Worm (Caenorhabditis elegans) whole organism, young adult: ENCODE data around the gene clec-140.

Source experiments
- B0019.2 ChIP-seq: fragments of 200-800 bp; sonication (Bioruptor generic); conservative IDR thresholded peaks from 2 replicates; pipeline ENCODE4 v1.3.6; 2022; ENCODE audit warnings: missing genetic modification reagents, missing genetic modification characterization, missing compliant biosample characterization
- D2030.7 ChIP-seq: fragments of 200-800 bp; sonication (Bioruptor generic); IDR thresholded peaks from 2 replicates; pipeline ENCODE4 v1.3.6; 2022; ENCODE audit warnings: missing genetic modification reagents, missing genetic modification characterization, missing compliant biosample characterization
- F10E7.11 ChIP-seq: sonication (generic microtip); optimal IDR thresholded peaks from 2 replicates; lab custom pipeline; 2017; ENCODE audit warnings: mild to moderate bottlenecking, missing genetic modification characterization, moderate library complexity, missing compliant biosample characterization
- F22D6.2 ChIP-seq: sonication (generic microtip); optimal IDR thresholded peaks from 2 replicates; lab custom pipeline; 2016; ENCODE audit warnings: mild to moderate bottlenecking, missing genetic modification characterization, missing compliant biosample characterization
- F55B11.4 ChIP-seq: sonication (generic microtip); optimal IDR thresholded peaks from 2 replicates; lab custom pipeline; 2016; ENCODE audit warnings: missing compliant biosample characterization, missing genetic modification characterization, borderline replicate concordance; ENCODE audit not compliant: insufficient read depth
- F57C9.4 ChIP-seq: sonication (generic microtip); optimal IDR thresholded peaks from 2 replicates; lab custom pipeline; 2017; ENCODE audit warnings: mild to moderate bottlenecking, missing genetic modification characterization, missing compliant biosample characterization
- T26A5.8 ChIP-seq: sonication (generic microtip); optimal IDR thresholded peaks from 2 replicates; lab custom pipeline; 2016; ENCODE audit warnings: missing genetic modification characterization, missing compliant biosample characterization
- Y53G8AR.9 ChIP-seq: fragments of 200-800 bp; sonication (Bioruptor generic); conservative IDR thresholded peaks from 2 replicates; pipeline ENCODE4 v1.3.6; 2022; ENCODE audit warnings: missing genetic modification reagents, missing genetic modification characterization, missing compliant biosample characterization
- akir-1 ChIP-seq: fragments of 200-800 bp; sonication (Bioruptor generic); optimal IDR thresholded peaks from 2 replicates; lab custom pipeline; 2018; ENCODE audit warnings: mild to moderate bottlenecking, missing genetic modification characterization, moderate library complexity, missing compliant biosample characterization
- ama-1 ChIP-seq, 3 experiments: fragments of 150-350 bp in 1 of 3; sonication (generic microtip) in 2 of 3; optimal IDR thresholded peaks; 2 replicates each; lab custom pipeline; 2014 to 2018; ENCODE audit warnings: missing biosample characterization in 2 of 3, missing genetic modification characterization in 2 of 3, missing genetic modification reagents in 2 of 3
- aptf-2 ChIP-seq: fragments of 200-800 bp; sonication (Bioruptor generic); conservative IDR thresholded peaks from 2 replicates; pipeline ENCODE4 v1.3.6; 2022; ENCODE audit warnings: missing genetic modification reagents, missing genetic modification characterization, missing compliant biosample characterization
- attf-5 ChIP-seq: fragments of 200-800 bp; sonication (Bioruptor generic); optimal IDR thresholded peaks from 2 replicates; lab custom pipeline; 2018; ENCODE audit warnings: mild to moderate bottlenecking, missing genetic modification characterization, missing compliant biosample characterization
- bed-1 ChIP-seq: fragments of 200-800 bp; sonication (Bioruptor generic); IDR thresholded peaks from 2 replicates; pipeline ENCODE4 v1.3.6; 2022; ENCODE audit warnings: missing genetic modification reagents, missing genetic modification characterization, missing compliant biosample characterization
- ccch-3 ChIP-seq: fragments of 200-800 bp; sonication (Bioruptor generic); optimal IDR thresholded peaks from 2 replicates; lab custom pipeline; 2018; ENCODE audit warnings: mild to moderate bottlenecking, missing genetic modification characterization, missing compliant biosample characterization
- ceh-40 ChIP-seq: fragments of 200-800 bp; sonication (Bioruptor generic); IDR thresholded peaks from 2 replicates; pipeline ENCODE4 v1.3.6; 2022; ENCODE audit warnings: missing genetic modification characterization, missing compliant biosample characterization
- ceh-79 ChIP-seq: sonication (generic microtip); optimal IDR thresholded peaks from 2 replicates; lab custom pipeline; 2017; ENCODE audit warnings: mild to moderate bottlenecking, missing genetic modification characterization, missing compliant biosample characterization
- die-1 ChIP-seq: sonication (generic microtip); optimal IDR thresholded peaks from 2 replicates; lab custom pipeline; 2016; ENCODE audit warnings: missing genotype, mild to moderate bottlenecking, missing genetic modification characterization, missing compliant biosample characterization
- dox-1 ChIP-seq: fragments of 200-800 bp; sonication (Bioruptor generic); IDR thresholded peaks from 2 replicates; pipeline ENCODE4 v1.3.6; 2022; ENCODE audit warnings: missing genetic modification reagents, missing genetic modification characterization, missing compliant biosample characterization
- egrh-3 ChIP-seq: fragments of 200-800 bp; sonication (Bioruptor generic); IDR thresholded peaks from 2 replicates; pipeline ENCODE4 v1.3.6; 2022; ENCODE audit warnings: missing genetic modification reagents, missing genetic modification characterization, missing compliant biosample characterization
- fkh-3 ChIP-seq: sonication (generic microtip); optimal IDR thresholded peaks from 2 replicates; lab custom pipeline; 2016; ENCODE audit warnings: mild to moderate bottlenecking, missing genetic modification characterization, missing compliant biosample characterization
- gei-17 ChIP-seq: fragments of 200-800 bp; sonication (Bioruptor generic); optimal IDR thresholded peaks from 2 replicates; lab custom pipeline; 2018; ENCODE audit warnings: mild to moderate bottlenecking, missing genetic modification characterization, missing compliant biosample characterization
- hlh-26 ChIP-seq: fragments of 200-800 bp; sonication (Bioruptor generic); conservative IDR thresholded peaks from 2 replicates; pipeline ENCODE4 v1.3.6; 2022; ENCODE audit warnings: missing genetic modification reagents, missing genetic modification characterization, missing compliant biosample characterization
- hmg-1.2 ChIP-seq: fragments of 200-800 bp; sonication (Bioruptor generic); IDR thresholded peaks from 2 replicates; pipeline ENCODE4 v1.3.6; 2022; ENCODE audit warnings: missing genetic modification reagents, missing genetic modification characterization, missing compliant biosample characterization
- hmg-20 ChIP-seq: fragments of 200-800 bp; sonication (Bioruptor generic); IDR thresholded peaks from 2 replicates; pipeline ENCODE4 v1.3.6; 2022; ENCODE audit warnings: missing genetic modification reagents, missing genetic modification characterization, missing compliant biosample characterization
- hsf-1 ChIP-seq: fragments of 200-800 bp; sonication (Bioruptor generic); IDR thresholded peaks from 2 replicates; pipeline ENCODE4 v1.3.6; 2022; ENCODE audit warnings: missing genetic modification reagents, missing genetic modification characterization, missing compliant biosample characterization
- let-526 ChIP-seq: fragments of 200-800 bp; sonication (Bioruptor generic); IDR thresholded peaks from 2 replicates; pipeline ENCODE4 v1.3.6; 2022; ENCODE audit warnings: missing genetic modification reagents, missing genetic modification characterization, missing compliant biosample characterization
- mel-28 ChIP-seq: sonication (generic microtip); optimal IDR thresholded peaks from 2 replicates; lab custom pipeline; 2016; ENCODE audit warnings: borderline replicate concordance, mild to moderate bottlenecking, missing genetic modification characterization, missing compliant biosample characterization
- nfya-2 ChIP-seq: fragments of 200-800 bp; sonication (Bioruptor generic); IDR thresholded peaks from 2 replicates; pipeline ENCODE4 v1.3.6; 2022; ENCODE audit warnings: missing genetic modification reagents, missing genetic modification characterization, missing compliant biosample characterization
- nhr-120 ChIP-seq: fragments of 200-800 bp; sonication (Bioruptor generic); IDR thresholded peaks from 2 replicates; pipeline ENCODE4 v1.3.6; 2022; ENCODE audit warnings: missing genetic modification characterization, missing compliant biosample characterization
- snpc-1.1 ChIP-seq: sonication (generic microtip); optimal IDR thresholded peaks from 2 replicates; lab custom pipeline; 2017; ENCODE audit warnings: missing genetic modification characterization, mild to moderate bottlenecking, missing compliant biosample characterization, antibody characterized with exemption, moderate library complexity, missing genotype, missing genetic modification reagents; ENCODE audit not compliant: insufficient read depth
- snpc-4 ChIP-seq, 5 experiments: fragments of 150-350 bp in 1 of 5; sonication (generic microtip) in 4 of 5; optimal IDR thresholded peaks; 2 replicates each; lab custom pipeline; 2014 to 2018; ENCODE audit warnings: missing genetic modification characterization in 5 of 5, missing biosample characterization in 3 of 5, antibody characterized with exemption in 2 of 5, mild to moderate bottlenecking in 2 of 5, missing compliant biosample characterization in 2 of 5, missing genotype in 2 of 5, moderate library complexity in 2 of 5, missing genetic modification reagents in 1 of 5
- tbx-9 ChIP-seq: sonication (generic microtip); optimal IDR thresholded peaks from 2 replicates; lab custom pipeline; 2016; ENCODE audit warnings: borderline replicate concordance, missing genetic modification characterization, inconsistent platforms, missing compliant biosample characterization
- unc-130 ChIP-seq: sonication (generic microtip); optimal IDR thresholded peaks from 2 replicates; lab custom pipeline; 2016; ENCODE audit warnings: missing genetic modification reagents, missing genetic modification characterization, missing compliant biosample characterization
- xnd-1 ChIP-seq: sonication (generic microtip); optimal IDR thresholded peaks from 2 replicates; lab custom pipeline; 2016; ENCODE audit warnings: missing genotype, missing genetic modification reagents, missing genetic modification characterization, missing compliant biosample characterization
- zfh-2 ChIP-seq: fragments of 200-800 bp; sonication (Bioruptor generic); conservative IDR thresholded peaks from 2 replicates; pipeline ENCODE4 v1.3.6; 2022; ENCODE audit warnings: missing genetic modification reagents, missing genetic modification characterization, missing compliant biosample characterization
- ztf-25 ChIP-seq: fragments of 200-800 bp; sonication (Bioruptor generic); IDR thresholded peaks from 2 replicates; pipeline ENCODE4 v1.3.6; 2022; ENCODE audit warnings: missing genetic modification reagents, missing genetic modification characterization, missing compliant biosample characterization

Gene clec-140

DNA sequence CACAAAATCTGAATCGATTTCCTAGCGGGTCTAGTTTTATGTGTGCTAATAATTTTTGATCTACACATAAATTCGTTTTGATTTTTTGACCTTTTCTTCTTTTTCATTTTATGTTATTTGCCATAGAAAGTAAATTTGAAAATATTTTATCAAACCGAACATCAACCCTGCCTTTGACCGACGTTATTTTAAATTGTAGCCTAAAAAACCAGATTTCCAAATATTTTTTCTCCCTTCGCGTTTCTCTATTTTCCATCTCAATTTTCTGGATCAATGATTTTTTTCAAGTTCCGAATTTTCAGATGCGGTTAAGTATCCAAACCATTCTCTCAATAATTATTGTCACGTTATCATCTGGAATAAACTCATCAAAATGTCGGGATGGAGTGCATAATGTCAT is 5.1 kb downstream of the clec-140 start, which contains the start of gene T05A7.1:
Gene T05A7.1 (plus strand): TSS at position 301 of the 400 bp plus-strand sequence.
- TF ChIP-seq dox-1 (GFP tag; lab: Robert Waterston, UW) (no peak), T26A5.8 (no peak), ccch-3 (GFP tag; lab: Kevin White, UChicago) (no peak), xnd-1 (tag; lab: Kevin White, UChicago) (no peak), attf-5 (GFP tag; lab: Kevin White, UChicago) (no peak), aptf-2 (GFP tag; lab: Robert Waterston, UW) (no peak)
- TF ChIP-seq, all 124 proteins: peak for 0

- TF ChIP-seq akir-1: no peak
- TF ChIP-seq F57C9.4 (tag; lab: Kevin White, UChicago): no peak
- TF ChIP-seq F55B11.4: no peak
- TF ChIP-seq hlh-26 (GFP tag; lab: Robert Waterston, UW): no peak
- TF ChIP-seq B0019.2 (GFP tag; lab: Robert Waterston, UW): no peak
- no peak for TF ChIP-seq let-526 (GFP tag; lab: Robert Waterston, UW)
- TF ChIP-seq tbx-9 (tag; lab: Kevin White, UChicago): no peak
- TF ChIP-seq D2030.7 (GFP tag; lab: Robert Waterston, UW): no peak
- no peak for TF ChIP-seq bed-1 (GFP tag; lab: Robert Waterston, UW)
- TF ChIP-seq ceh-40: no peak
- TF ChIP-seq mel-28 (tag; lab: Kevin White, UChicago): no peak
- no peak for TF ChIP-seq zfh-2 (GFP tag; lab: Robert Waterston, UW)
- no peak for TF ChIP-seq Y53G8AR.9 (GFP tag; lab: Robert Waterston, UW)
- TF ChIP-seq ceh-79 (tag; lab: Kevin White, UChicago): no peak
- TF ChIP-seq, all 124 proteins: peak for 0
These were observed 8.5 kb downstream of the clec-140 start, which contains the start of gene T05A7.7 for ce11 chrII:4681391-4681790. Gene T05A7.7, minus strand, starts transcription at chrII:4681491.

DNA sequence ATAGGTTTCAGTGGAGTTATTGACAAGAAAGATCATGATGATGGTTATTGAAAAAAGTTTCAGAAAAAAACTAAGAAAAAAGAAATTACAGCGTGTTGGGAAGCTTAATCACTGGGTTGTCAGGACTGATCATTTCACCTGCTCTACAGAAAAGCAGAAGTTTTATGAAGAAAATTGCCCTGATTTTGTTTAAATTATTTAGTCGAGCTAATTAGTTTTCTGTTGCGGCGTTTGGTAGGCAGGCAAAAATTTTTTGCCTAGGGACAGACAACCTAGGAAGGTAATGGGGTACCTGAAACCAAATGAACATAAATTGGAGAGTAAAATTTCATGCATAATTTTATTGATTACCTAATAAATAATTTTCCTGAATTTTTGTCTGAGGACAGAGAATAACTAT is 10.8 kb downstream of the clec-140 start, which contains the start of gene sre-40:
Gene sre-40 (minus strand): TSS at position 101 of the 400 bp plus-strand sequence.
- no peak for TF ChIP-seq aptf-2 (GFP tag; lab: Robert Waterston, UW)
- no peak for TF ChIP-seq hmg-1.2 (GFP tag; lab: Robert Waterston, UW)
- TF ChIP-seq die-1 (tag; lab: Kevin White, UChicago): no peak
- TF ChIP-seq nfya-2 (GFP tag; lab: Robert Waterston, UW): no peak
- no peak for TF ChIP-seq unc-130 (GFP tag; lab: Kevin White, UChicago)
- no peak for TF ChIP-seq gei-17
- no peak for TF ChIP-seq fkh-3
- no peak for TF ChIP-seq hmg-20 (GFP tag; lab: Robert Waterston, UW)
- TF ChIP-seq hsf-1 (GFP tag; lab: Robert Waterston, UW): no peak
- no peak for TF ChIP-seq ztf-25 (GFP tag; lab: Robert Waterston, UW)
- no peak for TF ChIP-seq nhr-120
- no peak for TF ChIP-seq egrh-3
- TF ChIP-seq ama-1 (optimal IDR thresholded peaks at IDR 0.05; lab: Kevin White, UChicago): no peak
- TF ChIP-seq ama-1 (GFP tag; optimal IDR thresholded peaks at IDR 0.05; lab: Kevin White, UChicago): no peak
- no peak for TF ChIP-seq D2030.7 (GFP tag; lab: Robert Waterston, UW)
- no peak for TF ChIP-seq F10E7.11 (tag; lab: Kevin White, UChicago)
- TF ChIP-seq F22D6.2 (tag; lab: Kevin White, UChicago): no peak
- no peak for TF ChIP-seq snpc-1.1 (tag; lab: Kevin White, UChicago)
- TF ChIP-seq snpc-4 (GFP tag; optimal IDR thresholded peaks at IDR 0.05; lab: Kevin White, UChicago): no peak
- TF ChIP-seq snpc-4 (tag; optimal IDR thresholded peaks at IDR 0.05; lab: Kevin White, UChicago): no peak
